Fruit fly (Drosophila melanogaster) whole organism, embryonic: ENCODE results near the gene CG32280.

Source experiments
- Abd-B ChIP-seq: fragments of 200-800 bp; sonication (Bioruptor generic); optimal IDR thresholded peaks from 2 replicates; lab custom pipeline; 2018; ENCODE audit warnings: missing biosample characterization, mild to moderate bottlenecking, missing genetic modification characterization, moderate library complexity
- Aef1 ChIP-seq: fragments of 200-800 bp; sonication (Bioruptor generic); IDR thresholded peaks from 3 replicates; pipeline ENCODE4 v1.3.6; 2022; ENCODE audit warnings: missing biosample characterization, missing genetic modification characterization
- Atf-2 ChIP-seq: fragments of 200-800 bp; sonication (Bioruptor generic); optimal IDR thresholded peaks from 2 replicates; lab custom pipeline; 2016; ENCODE audit warnings: missing biosample characterization, missing genetic modification characterization
- BEAF-32 ChIP-seq: fragments of 200-800 bp; sonication (Bioruptor generic); optimal IDR thresholded peaks from 3 replicates; lab custom pipeline; 2017; ENCODE audit warnings: missing biosample characterization, missing genetic modification characterization, mild to moderate bottlenecking, moderate library complexity, missing genetic modification reagents
- CG10209 ChIP-seq: fragments of 200-800 bp; sonication (Bioruptor generic); optimal IDR thresholded peaks from 3 replicates; lab custom pipeline; 2017; ENCODE audit warnings: missing biosample characterization, mild to moderate bottlenecking, missing genetic modification characterization, missing genetic modification reagents
- CG10979 ChIP-seq: fragments of 200-800 bp; sonication (Bioruptor generic); optimal IDR thresholded peaks from 2 replicates; lab custom pipeline; 2018; ENCODE audit warnings: missing biosample characterization, mild to moderate bottlenecking, missing genetic modification characterization, moderate library complexity
- CG11456 ChIP-seq: fragments of 200-800 bp; sonication (Bioruptor generic); IDR thresholded peaks from 3 replicates; pipeline ENCODE4 v1.3.6; 2022; ENCODE audit warnings: missing biosample characterization, missing genetic modification characterization
- CG11695 ChIP-seq: fragments of 200-800 bp; sonication (Bioruptor generic); IDR thresholded peaks from 3 replicates; pipeline ENCODE4 v1.3.6; 2022; ENCODE audit warnings: missing biosample characterization, missing genetic modification characterization
- CG12071 ChIP-seq: fragments of 200-800 bp; sonication (Bioruptor generic); optimal IDR thresholded peaks from 3 replicates; lab custom pipeline; 2018; ENCODE audit warnings: missing biosample characterization, mild to moderate bottlenecking, missing genetic modification characterization
- CG12299 ChIP-seq: fragments of 200-800 bp; sonication (Bioruptor generic); optimal IDR thresholded peaks from 2 replicates; lab custom pipeline; 2018; ENCODE audit warnings: missing biosample characterization, mild to moderate bottlenecking, missing genetic modification characterization
- CG13287 ChIP-seq: fragments of 200-800 bp; sonication (Bioruptor generic); IDR thresholded peaks from 2 replicates; pipeline ENCODE4 v1.3.6; 2022; ENCODE audit warnings: missing biosample characterization, missing genetic modification characterization; ENCODE audit not compliant: partially characterized antibody
- CG15696 ChIP-seq: fragments of 200-800 bp; sonication (Bioruptor generic); optimal IDR thresholded peaks from 2 replicates; lab custom pipeline; 2019; ENCODE audit warnings: missing biosample characterization, mild to moderate bottlenecking, missing genetic modification characterization, moderate library complexity
- CG17359 ChIP-seq: fragments of 200-800 bp; sonication (Bioruptor generic); optimal IDR thresholded peaks from 3 replicates; lab custom pipeline; 2018; ENCODE audit warnings: missing biosample characterization, mild to moderate bottlenecking, missing genetic modification characterization, moderate library complexity
- CG2129 ChIP-seq: fragments of 200-800 bp; sonication (Bioruptor generic); IDR thresholded peaks from 2 replicates; pipeline ENCODE4 v1.3.6; 2022; ENCODE audit warnings: missing biosample characterization, missing genetic modification characterization; ENCODE audit not compliant: partially characterized antibody
- CG8478 ChIP-seq: fragments of >200 bp; optimal IDR thresholded peaks from 2 replicates; lab custom pipeline; 2018
- CG9437 ChIP-seq: fragments of 200-800 bp; sonication (Bioruptor generic); optimal IDR thresholded peaks from 2 replicates; lab custom pipeline; 2018; ENCODE audit warnings: missing biosample characterization, mild to moderate bottlenecking, missing genetic modification characterization
- CHES-1-like ChIP-seq: fragments of 200-800 bp; sonication (Bioruptor generic); optimal IDR thresholded peaks from 2 replicates; lab custom pipeline; 2016; ENCODE audit warnings: missing biosample characterization, missing genetic modification characterization
- D19B ChIP-seq: fragments of 200-800 bp; sonication (Bioruptor generic); optimal IDR thresholded peaks from 2 replicates; lab custom pipeline; 2017; ENCODE audit warnings: missing biosample characterization, mild to moderate bottlenecking, missing genetic modification characterization
- Deaf1 ChIP-seq: fragments of 200-800 bp; optimal IDR thresholded peaks from 3 replicates; lab custom pipeline; 2019; ENCODE audit warnings: missing biosample characterization, mild to moderate bottlenecking, missing genetic modification characterization, moderate library complexity
- Dip2 ChIP-seq: fragments of 200-800 bp; sonication (Bioruptor generic); IDR thresholded peaks from 2 replicates; pipeline ENCODE4 v1.3.6; 2022; ENCODE audit warnings: missing biosample characterization, missing genetic modification characterization
- E2f1 ChIP-seq: fragments of 200-800 bp; sonication (Bioruptor generic); IDR thresholded peaks from 2 replicates; pipeline ENCODE4 v1.3.6; 2022; ENCODE audit warnings: missing biosample characterization, missing genetic modification characterization
- Kr ChIP-seq: fragments of 200-800 bp; sonication (Bioruptor generic); optimal IDR thresholded peaks from 2 replicates; lab custom pipeline; 2017; ENCODE audit warnings: missing biosample characterization, mild to moderate bottlenecking, missing genetic modification characterization
- Lhr ChIP-seq: fragments of 200-800 bp; sonication (Bioruptor generic); optimal IDR thresholded peaks from 3 replicates; lab custom pipeline; 2017; ENCODE audit warnings: mild to moderate bottlenecking, missing biosample characterization, missing genetic modification reagents, missing genetic modification characterization
- Mad ChIP-seq: fragments of 200-800 bp; sonication (Bioruptor generic); optimal IDR thresholded peaks from 2 replicates; lab custom pipeline; 2016; ENCODE audit warnings: missing biosample characterization, missing genetic modification characterization
- Sin3A ChIP-seq: fragments of >200 bp; optimal IDR thresholded peaks from 2 replicates; lab custom pipeline; 2018
- Usf ChIP-seq: fragments of 200-800 bp; sonication (Bioruptor generic); optimal IDR thresholded peaks from 2 replicates; lab custom pipeline; 2017; ENCODE audit warnings: missing genotype, missing biosample characterization, missing genetic modification characterization
- Xbp1 ChIP-seq: fragments of 200-800 bp; sonication (Bioruptor generic); optimal IDR thresholded peaks from 3 replicates; lab custom pipeline; 2016; ENCODE audit warnings: missing biosample characterization, mild to moderate bottlenecking, missing genetic modification characterization
- ato ChIP-seq: fragments of 200-800 bp; sonication (Bioruptor generic); IDR thresholded peaks from 2 replicates; pipeline ENCODE4 v1.3.6; 2022; ENCODE audit warnings: missing biosample characterization, missing genetic modification characterization; ENCODE audit not compliant: partially characterized antibody
- az2 ChIP-seq: fragments of 200-800 bp; sonication (Bioruptor generic); optimal IDR thresholded peaks from 3 replicates; lab custom pipeline; 2016; ENCODE audit warnings: missing biosample characterization, missing genetic modification characterization
- bab2 ChIP-seq: fragments of 200-800 bp; sonication (Bioruptor generic); optimal IDR thresholded peaks from 2 replicates; lab custom pipeline; 2016; ENCODE audit warnings: missing biosample characterization, missing genetic modification characterization
- btn ChIP-seq: fragments of 200-800 bp; sonication (Bioruptor generic); optimal IDR thresholded peaks from 2 replicates; lab custom pipeline; 2016; ENCODE audit warnings: missing biosample characterization, missing genetic modification characterization
- cato ChIP-seq: fragments of 200-800 bp; sonication (Bioruptor generic); optimal IDR thresholded peaks from 2 replicates; lab custom pipeline; 2016; ENCODE audit warnings: missing biosample characterization, missing genetic modification characterization, borderline replicate concordance
- chm ChIP-seq: fragments of 200-800 bp; sonication (Bioruptor generic); IDR thresholded peaks from 2 replicates; pipeline ENCODE4 v1.3.6; 2022; ENCODE audit warnings: missing biosample characterization, missing genetic modification characterization
- crol ChIP-seq: fragments of 200-800 bp; sonication (Bioruptor generic); IDR thresholded peaks from 2 replicates; pipeline ENCODE4 v1.3.6; 2022; ENCODE audit warnings: missing biosample characterization, missing genetic modification characterization
- dimm ChIP-seq: fragments of 200-800 bp; sonication (Bioruptor generic); IDR thresholded peaks from 2 replicates; pipeline ENCODE4 v1.3.6; 2022; ENCODE audit warnings: missing biosample characterization, missing genetic modification characterization
- dysf ChIP-seq: fragments of 200-800 bp; sonication (Bioruptor generic); IDR thresholded peaks from 3 replicates; pipeline ENCODE4 v1.3.6; 2022; ENCODE audit warnings: missing biosample characterization, missing genetic modification characterization
- ems ChIP-seq: fragments of 200-800 bp; sonication (Bioruptor generic); optimal IDR thresholded peaks from 3 replicates; lab custom pipeline; 2016; ENCODE audit warnings: missing biosample characterization, missing genetic modification characterization
- ewg ChIP-seq: fragments of 200-800 bp; sonication (Bioruptor generic); optimal IDR thresholded peaks from 3 replicates; lab custom pipeline; 2017; ENCODE audit warnings: mild to moderate bottlenecking, missing biosample characterization, missing genetic modification reagents, missing genetic modification characterization
- gfzf ChIP-seq: fragments of 200-800 bp; sonication (Bioruptor generic); optimal IDR thresholded peaks from 2 replicates; lab custom pipeline; 2016; ENCODE audit warnings: missing biosample characterization, mild to moderate bottlenecking, missing genetic modification characterization, moderate library complexity
- grau ChIP-seq: fragments of 200-800 bp; optimal IDR thresholded peaks from 3 replicates; lab custom pipeline; 2019; ENCODE audit warnings: missing biosample characterization, mild to moderate bottlenecking, missing genetic modification characterization, moderate library complexity
- grn ChIP-seq: fragments of 200-800 bp; sonication (Bioruptor generic); optimal IDR thresholded peaks from 3 replicates; lab custom pipeline; 2017; ENCODE audit warnings: missing biosample characterization, missing genetic modification characterization
- gro ChIP-seq: fragments of 200-800 bp; sonication (Bioruptor generic); optimal IDR thresholded peaks from 2 replicates; lab custom pipeline; 2016; ENCODE audit warnings: missing biosample characterization, missing genetic modification characterization
- ham ChIP-seq: fragments of 200-800 bp; sonication (Bioruptor generic); IDR thresholded peaks from 2 replicates; pipeline ENCODE4 v1.3.6; 2022; ENCODE audit warnings: missing biosample characterization, missing genetic modification characterization
- lilli ChIP-seq: fragments of 200-800 bp; sonication (Bioruptor generic); optimal IDR thresholded peaks from 3 replicates; lab custom pipeline; 2016; ENCODE audit warnings: missing biosample characterization, missing genetic modification characterization
- onecut ChIP-seq: fragments of 200-800 bp; sonication (Bioruptor generic); IDR thresholded peaks from 2 replicates; pipeline ENCODE4 v1.3.6; 2022; ENCODE audit warnings: missing biosample characterization, missing genetic modification characterization
- pzg ChIP-seq: fragments of 200-800 bp; sonication (Bioruptor generic); optimal IDR thresholded peaks from 3 replicates; lab custom pipeline; 2018; ENCODE audit warnings: missing biosample characterization, mild to moderate bottlenecking, missing genetic modification characterization, moderate library complexity
- row ChIP-seq: fragments of 200-800 bp; sonication (Bioruptor generic); IDR thresholded peaks from 3 replicates; pipeline ENCODE4 v1.3.6; 2022; ENCODE audit warnings: missing biosample characterization, missing genetic modification characterization
- sisA ChIP-seq: fragments of 200-800 bp; sonication (Bioruptor generic); IDR thresholded peaks from 2 replicates; pipeline ENCODE4 v1.3.6; 2022; ENCODE audit warnings: missing biosample characterization, missing genetic modification characterization
- tll ChIP-seq, 2 experiments: fragments of 200-800 bp in 1 of 2; fragments of >200 bp in 1 of 2; sonication (Bioruptor generic) in 1 of 2; optimal IDR thresholded peaks; 2 replicates each; lab custom pipeline; 2017 to 2019; ENCODE audit warnings: missing biosample characterization in 2 of 2, missing genetic modification characterization in 2 of 2, mild to moderate bottlenecking in 1 of 2, moderate library complexity in 1 of 2
- ttk ChIP-seq: fragments of 200-800 bp; sonication (Bioruptor generic); IDR thresholded peaks from 2 replicates; pipeline ENCODE4 v2.1.2; 2022; ENCODE audit warnings: missing biosample characterization, missing genetic modification characterization
- tup ChIP-seq: fragments of 200-800 bp; sonication (Bioruptor generic); optimal IDR thresholded peaks from 2 replicates; lab custom pipeline; 2016; ENCODE audit warnings: missing biosample characterization, mild to moderate bottlenecking, missing genetic modification characterization, moderate library complexity
- usp ChIP-seq: fragments of >200 bp; optimal IDR thresholded peaks from 2 replicates; lab custom pipeline; 2017; ENCODE audit warnings: missing biosample characterization, missing genetic modification characterization

CG32280 gene

dm6 chr3L:3194059-3194458, 29.1 kb downstream of the CG32280 start (continued):
- TF ChIP-seq ems (GFP tag; lab: Kevin White, UChicago) (peak; percentile 63), tll (GFP tag; optimal IDR thresholded peaks at IDR 0.05; lab: Kevin White, UChicago) (peak in 1 of 2 experiments; percentile 19), grn (peak; percentile 20), CG11695 (GFP tag; lab: Robert Waterston, UW) (peak; percentile 97), usp (GFP tag; lab: Kevin White, UChicago) (no peak), grau (tag; lab: Kevin White, UChicago) (peak; percentile 91), CG10209 (GFP tag; lab: Kevin White, UChicago) (peak; percentile 92), dysf (peak; percentile 94), Lhr (peak; percentile 78), CG15696 (tag; lab: Kevin White, UChicago) (peak; percentile 80), CG12071 (GFP tag; lab: Kevin White, UChicago) (peak; percentile 91), Xbp1 (GFP tag; lab: Kevin White, UChicago) (peak; percentile 93), sisA (GFP tag; lab: Robert Waterston, UW) (peak; percentile 91), Deaf1 (tag; lab: Kevin White, UChicago) (peak; percentile 74), pzg (GFP tag; lab: Kevin White, UChicago) (peak; percentile 12), ewg (GFP tag; lab: Kevin White, UChicago) (peak; percentile 94), btn (no peak), CHES-1-like (GFP tag; lab: Kevin White, UChicago) (peak; percentile 11), gro (GFP tag; lab: Kevin White, UChicago) (peak; percentile 42), Atf-2 (peak; percentile 27), E2f1 (GFP tag; lab: Robert Waterston, UW) (peak; percentile 94), cato (GFP tag; lab: Kevin White, UChicago) (peak; percentile 66), lilli (peak; percentile 81), CG13287 (GFP tag; lab: Robert Waterston, UW) (no peak), D19B (GFP tag; lab: Kevin White, UChicago) (peak; percentile 79), CG2129 (no peak), onecut (GFP tag; lab: Robert Waterston, UW) (peak; percentile 91), Sin3A (lab: Kevin White, UChicago) (no peak), Aef1 (GFP tag; lab: Robert Waterston, UW) (peak; percentile 93), gfzf (GFP tag; lab: Kevin White, UChicago) (no peak), Kr (no peak), chm (GFP tag; lab: Robert Waterston, UW) (peak; percentile 95), CG10979 (tag; lab: Kevin White, UChicago) (peak; percentile 93), az2 (peak; percentile 91), ttk (GFP tag; lab: Robert Waterston, UW) (peak; percentile 91), CG12299 (peak; percentile 93), row (peak; percentile 95), dimm (peak; percentile 87), Dip2 (GFP tag; lab: Robert Waterston, UW) (peak; percentile 43; the same call in 1 of the 2 replicates), tup (GFP tag; lab: Kevin White, UChicago) (peak; percentile 77), CG17359 (tag; lab: Kevin White, UChicago) (peak; percentile 98), Usf (GFP tag; lab: Kevin White, UChicago) (peak; percentile 39), Mad (GFP tag; lab: Kevin White, UChicago) (peak; percentile 81), crol (GFP tag; lab: Robert Waterston, UW) (peak; percentile 53), CG9437 (GFP tag; lab: Kevin White, UChicago) (peak; percentile 84), ham (GFP tag; lab: Robert Waterston, UW) (no peak), BEAF-32 (GFP tag; lab: Kevin White, UChicago) (no peak), CG11456 (GFP tag; lab: Robert Waterston, UW) (peak; percentile 91), bab2 (GFP tag; lab: Kevin White, UChicago) (peak; percentile 79), Abd-B (GFP tag; lab: Kevin White, UChicago) (peak; percentile 88), CG8478 (lab: Kevin White, UChicago) (no peak), ato (GFP tag; lab: Robert Waterston, UW) (no peak)
